Worm (Caenorhabditis elegans): Measurements from ENCODE around the gene C50F4.4.

Gene C50F4.4

ce11 chrV:9536505-9536904, at the start of gene C50F4.4 (continued):
- TF ChIP-seq alr-1 (tag; optimal IDR thresholded peaks at IDR 0.05; ENCODE audit: borderline replicate concordance) (no peak), sup-37 (GFP tag; optimal IDR thresholded peaks at IDR 0.05) (no peak), lsy-2 (tag; optimal IDR thresholded peaks at IDR 0.05) (peak in 1 of 2 experiments; percentile 61), tlp-1 (tag; optimal IDR thresholded peaks at IDR 0.05) (no peak), nhr-84 (tag; optimal IDR thresholded peaks at IDR 0.05) (no peak), efl-3 (GFP tag; optimal IDR thresholded peaks at IDR 0.05) (no peak), unc-130 (tag; optimal IDR thresholded peaks at IDR 0.05) (peak; percentile 46), jun-1 (tag; optimal IDR thresholded peaks at IDR 0.05) (no peak), ceh-82 (tag; optimal IDR thresholded peaks at IDR 0.05) (no peak), ceh-88 (GFP tag; IDR thresholded peaks at IDR 0.05) (no peak), zip-4 (GFP tag; optimal IDR thresholded peaks at IDR 0.05) (no peak), irx-1 (tag; optimal IDR thresholded peaks at IDR 0.05) (peak; percentile 70), rnt-1 (tag; optimal IDR thresholded peaks at IDR 0.05) (peak; percentile 93), ces-1 (GFP tag; optimal IDR thresholded peaks at IDR 0.05) (no peak), fkh-10 (GFP tag; optimal IDR thresholded peaks at IDR 0.05) (no peak), unc-30 (tag; optimal IDR thresholded peaks at IDR 0.05) (no peak), hlh-17 (GFP tag; optimal IDR thresholded peaks at IDR 0.05; ENCODE audit: borderline replicate concordance) (no peak), fkh-4 (tag; optimal IDR thresholded peaks at IDR 0.05; ENCODE audit: borderline replicate concordance) (peak; percentile 64), mef-2 (tag; optimal IDR thresholded peaks at IDR 0.05) (no peak), nhr-28 (tag; optimal IDR thresholded peaks at IDR 0.05) (no peak), nhr-12 (tag; optimal IDR thresholded peaks at IDR 0.05) (no peak), zag-1 (tag; optimal IDR thresholded peaks at IDR 0.05) (no peak), pag-3 (tag; optimal IDR thresholded peaks at IDR 0.05; ENCODE audit: borderline replicate concordance, insufficient read depth) (no peak), snpc-4 (tag; optimal IDR thresholded peaks at IDR 0.05) (no peak), ceh-90 (tag; optimal IDR thresholded peaks at IDR 0.05) (peak; percentile 74), lin-15B (tag; optimal IDR thresholded peaks at IDR 0.05) (no peak), aly-2 (tag; optimal IDR thresholded peaks at IDR 0.05) (no peak), nhr-76 (tag; optimal IDR thresholded peaks at IDR 0.05) (no peak), dsc-1 (tag; optimal IDR thresholded peaks at IDR 0.05) (peak; percentile 61), unc-62 (GFP tag; optimal IDR thresholded peaks at IDR 0.05) (no peak), snu-23 (GFP tag; optimal IDR thresholded peaks at IDR 0.05) (peak; percentile 55)

- TF ChIP-seq nhr-71 (tag; optimal IDR thresholded peaks at IDR 0.05) (no peak), ceh-8 (GFP tag; optimal IDR thresholded peaks at IDR 0.05) (no peak), elt-2 (tag; optimal IDR thresholded peaks at IDR 0.05) (peak; percentile 46)
These were observed 47.2 kb upstream of the C50F4.4 start, which contains the start of gene K06A4.10 for ce11 chrV:9489411-9489810. K06A4.10 (minus strand) TSS chrV:9489800.

ce11 chrV:9491440-9492160, 45.0 kb upstream of the C50F4.4 start, which contains the start of gene K06A4.7:
K06A4.7 (minus strand) TSS chrV:9491490.
- TF ChIP-seq efl-1 (optimal IDR thresholded peaks at IDR 0.05): no peak
- peak in 1 of 2 experiments; percentile 43 for TF ChIP-seq efl-1 (GFP tag; optimal IDR thresholded peaks at IDR 0.05 in 1 of 2)
- TF ChIP-seq skn-1 (tag; optimal IDR thresholded peaks at IDR 0.05): no peak
- no peak for TF ChIP-seq mef-2 (tag; optimal IDR thresholded peaks at IDR 0.05)
- no peak for TF ChIP-seq snpc-4 (tag; optimal IDR thresholded peaks at IDR 0.05)
- peak; percentile 79 for TF ChIP-seq elt-2 (tag; optimal IDR thresholded peaks at IDR 0.05)
- TF ChIP-seq vab-15 (tag; optimal IDR thresholded peaks at IDR 0.05): no peak
- TF ChIP-seq nhr-71 (tag; optimal IDR thresholded peaks at IDR 0.05): no peak
